Fruit fly (Drosophila melanogaster): ENCODE results near the gene Sas10.

dm6 chrX:5349899-5350575, 32.8 kb downstream of the Sas10 start:
- TF ChIP-seq CG8478 (optimal IDR thresholded peaks at IDR 0.05) (no peak), CTCF (optimal IDR thresholded peaks at IDR 0.05) (no peak)

All from S2 (cell line).